Worm (Caenorhabditis elegans): ENCODE results near the gene C50C3.19.
A peak's percentile ranks its signal among the peaks of the same experiment; 100 is the strongest.

The C50C3.19 gene

ce11 chrIII:8201760-8202159 lies 11.2 kb downstream of the C50C3.19 start (continued):
- TF ChIP-seq ama-1 (optimal IDR thresholded peaks at IDR 0.05) (no peak), Y75B8A.6 (GFP tag; IDR thresholded peaks at IDR 0.05) (no peak), egl-27 (tag; optimal IDR thresholded peaks at IDR 0.05) (no peak), lsy-2 (tag; optimal IDR thresholded peaks at IDR 0.05) (peak in 1 of 2 experiments; percentile 46), nhr-41 (GFP tag; IDR thresholded peaks at IDR 0.05) (no peak), daf-12 (tag; optimal IDR thresholded peaks at IDR 0.05) (no peak), vab-7 (GFP tag; IDR thresholded peaks at IDR 0.05) (0 out of 2 replicates have a peak, but pooled peaks have one; percentile 35), daf-8 (GFP tag; IDR thresholded peaks at IDR 0.05) (no peak), aha-1 (tag) (no peak), unc-39 (tag; optimal IDR thresholded peaks at IDR 0.05) (no peak), Y5F2A.4 (GFP tag; optimal IDR thresholded peaks at IDR 0.05) (no peak), jun-1 (tag; optimal IDR thresholded peaks at IDR 0.05) (no peak), nhr-10 (tag; optimal IDR thresholded peaks at IDR 0.05) (no peak), ztf-11 (tag; optimal IDR thresholded peaks at IDR 0.05) (no peak), nhr-111 (GFP tag; optimal IDR thresholded peaks at IDR 0.05) (no peak), pqm-1 (tag; optimal IDR thresholded peaks at IDR 0.05) (no peak), tra-1 (GFP tag; IDR thresholded peaks at IDR 0.05) (no peak), nhr-48 (tag; optimal IDR thresholded peaks at IDR 0.05) (no peak), mxl-3 (GFP tag; optimal IDR thresholded peaks at IDR 0.05) (no peak), set-16 (GFP tag; IDR thresholded peaks at IDR 0.05) (no peak), ceh-32 (tag; optimal IDR thresholded peaks at IDR 0.05; ENCODE audit: poor library complexity) (no peak), hlh-11 (tag; optimal IDR thresholded peaks at IDR 0.05) (no peak), mxl-2 (GFP tag; conservative IDR thresholded peaks at IDR 0.05) (no peak), ceh-28 (tag; optimal IDR thresholded peaks at IDR 0.05) (peak; percentile 22), nhr-77 (tag; optimal IDR thresholded peaks at IDR 0.05) (no peak), dve-1 (tag; optimal IDR thresholded peaks at IDR 0.05; ENCODE audit: insufficient read depth) (no peak), madf-9 (GFP tag; conservative IDR thresholded peaks at IDR 0.05) (no peak), hif-1 (tag; optimal IDR thresholded peaks at IDR 0.05) (no peak), dmd-9 (GFP tag; IDR thresholded peaks at IDR 0.05) (no peak), fkh-10 (GFP tag; optimal IDR thresholded peaks at IDR 0.05) (peak; percentile 45), unc-130 (GFP tag; optimal IDR thresholded peaks at IDR 0.05) (no peak), spr-1 (tag; optimal IDR thresholded peaks at IDR 0.05) (no peak), duxl-1 (tag; optimal IDR thresholded peaks at IDR 0.05; ENCODE audit: poor library complexity) (no peak), zfp-2 (tag; optimal IDR thresholded peaks at IDR 0.05) (no peak), zag-1 (tag; optimal IDR thresholded peaks at IDR 0.05) (no peak), ZK337.2 (GFP tag; IDR thresholded peaks at IDR 0.05) (no peak), lin-38 (GFP tag; IDR thresholded peaks at IDR 0.05) (no peak), ceh-62 (tag; optimal IDR thresholded peaks at IDR 0.05) (no peak), dmd-8 (GFP tag; IDR thresholded peaks at IDR 0.05) (no peak), daf-19 (GFP tag; conservative IDR thresholded peaks at IDR 0.05) (no peak), ces-1 (GFP tag; optimal IDR thresholded peaks at IDR 0.05) (no peak), nhr-237 (tag; optimal IDR thresholded peaks at IDR 0.05) (no peak), egl-43 (GFP tag; IDR thresholded peaks at IDR 0.05) (no peak), F49E8.2 (tag; optimal IDR thresholded peaks at IDR 0.05; ENCODE audit: borderline replicate concordance) (no peak), tag-97 (GFP tag; IDR thresholded peaks at IDR 0.05) (no peak), pha-4 (GFP tag; IDR thresholded peaks at IDR 0.05) (no peak), pha-4 (tag; optimal IDR thresholded peaks at IDR 0.05) (no peak), daf-16 (GFP tag; optimal IDR thresholded peaks at IDR 0.05) (no peak), daf-16 (tag; optimal IDR thresholded peaks at IDR 0.05) (no peak), sdz-12 (GFP tag; optimal IDR thresholded peaks at IDR 0.05) (no peak), Y48G9A.11 (GFP tag; IDR thresholded peaks at IDR 0.05) (no peak), lin-39 (tag; optimal IDR thresholded peaks at IDR 0.05) (no peak), snpc-1.2 (GFP tag; IDR thresholded peaks at IDR 0.05) (no peak)

Data from whole organism, L4 larva.